Worm (Caenorhabditis elegans) whole organism, young adult: Measurements from ENCODE around the gene drd-5.
"Not testable (repeated sequence)": the region's sequence is repeated elsewhere in the genome, so short reads cannot be mapped to it uniquely, and the experiment has no call there.

Experiments used
- B0035.1 ChIP-seq: sonication (generic microtip); optimal IDR thresholded peaks from 2 replicates; lab custom pipeline; 2016; ENCODE audit warnings: missing genetic modification characterization, mild to moderate bottlenecking, missing compliant biosample characterization, missing genotype, missing genetic modification reagents
- B0336.3 ChIP-seq: fragments of 200-800 bp; sonication (Bioruptor generic); IDR thresholded peaks from 2 replicates; pipeline ENCODE4 v1.3.6; 2022; ENCODE audit warnings: missing genetic modification characterization, missing compliant biosample characterization
- C06A6.2 ChIP-seq: fragments of 200-800 bp; sonication (Bioruptor generic); conservative IDR thresholded peaks from 2 replicates; pipeline ENCODE4 v1.3.6; 2022; ENCODE audit warnings: missing genetic modification characterization, missing compliant biosample characterization
- F49E8.2 ChIP-seq: sonication (generic microtip); optimal IDR thresholded peaks from 3 replicates; lab custom pipeline; 2017; ENCODE audit warnings: missing genetic modification characterization, mild to moderate bottlenecking, missing compliant biosample characterization, antibody characterized with exemption, moderate library complexity; ENCODE audit not compliant: insufficient read depth
- F52B5.7 ChIP-seq: sonication (generic microtip); optimal IDR thresholded peaks from 2 replicates; lab custom pipeline; 2016; ENCODE audit warnings: mild to moderate bottlenecking, missing genetic modification characterization, missing compliant biosample characterization
- K12H6.12 ChIP-seq: fragments of 200-800 bp; sonication (Bioruptor generic); optimal IDR thresholded peaks from 2 replicates; lab custom pipeline; 2018; ENCODE audit warnings: mild to moderate bottlenecking, missing genetic modification characterization, missing compliant biosample characterization
- T07F8.4 ChIP-seq: sonication (generic microtip); optimal IDR thresholded peaks from 2 replicates; lab custom pipeline; 2016; ENCODE audit warnings: mild to moderate bottlenecking, missing genetic modification characterization, moderate library complexity, missing compliant biosample characterization
- Y53F4B.3 ChIP-seq: fragments of 200-800 bp; sonication (Bioruptor generic); IDR thresholded peaks from 2 replicates; pipeline ENCODE4 v1.3.6; 2022; ENCODE audit warnings: missing genetic modification reagents, missing genetic modification characterization, missing compliant biosample characterization
- Y56A3A.18 ChIP-seq: fragments of 200-800 bp; sonication (Bioruptor generic); IDR thresholded peaks from 2 replicates; pipeline ENCODE4 v1.3.6; 2022; ENCODE audit warnings: missing genetic modification reagents, missing genetic modification characterization, missing compliant biosample characterization
- Y67H2A.10 ChIP-seq: fragments of 200-800 bp; sonication (Bioruptor generic); conservative IDR thresholded peaks from 2 replicates; pipeline ENCODE4 v1.3.6; 2022; ENCODE audit warnings: missing genetic modification reagents, missing genetic modification characterization, missing compliant biosample characterization
- ZK185.1 ChIP-seq: sonication (generic microtip); optimal IDR thresholded peaks from 2 replicates; lab custom pipeline; 2016; ENCODE audit warnings: mild to moderate bottlenecking, missing genetic modification characterization, missing compliant biosample characterization; ENCODE audit not compliant: poor library complexity, severe bottlenecking
- cebp-2 ChIP-seq: fragments of 200-800 bp; sonication (Bioruptor generic); IDR thresholded peaks from 2 replicates; pipeline ENCODE4 v1.3.6; 2022; ENCODE audit warnings: missing genetic modification characterization, missing compliant biosample characterization
- ceh-100 ChIP-seq: fragments of 200-800 bp; sonication (Bioruptor generic); IDR thresholded peaks from 2 replicates; pipeline ENCODE4 v1.3.6; 2022; ENCODE audit warnings: missing genetic modification reagents, missing genetic modification characterization, missing compliant biosample characterization
- efl-1 ChIP-seq: fragments of 150-350 bp; optimal IDR thresholded peaks from 2 replicates; lab custom pipeline; 2014; ENCODE audit warnings: missing biosample characterization, missing genetic modification reagents, missing genetic modification characterization
- egl-44 ChIP-seq: fragments of 200-800 bp; sonication (Bioruptor generic); IDR thresholded peaks from 2 replicates; pipeline ENCODE4 v1.3.6; 2022; ENCODE audit warnings: missing genetic modification reagents, missing genetic modification characterization, missing compliant biosample characterization
- egrh-3 ChIP-seq: fragments of 200-800 bp; sonication (Bioruptor generic); IDR thresholded peaks from 2 replicates; pipeline ENCODE4 v1.3.6; 2022; ENCODE audit warnings: missing genetic modification reagents, missing genetic modification characterization, missing compliant biosample characterization
- ekl-4 ChIP-seq: fragments of 200-800 bp; sonication (Bioruptor generic); IDR thresholded peaks from 2 replicates; pipeline ENCODE4 v1.3.6; 2022; ENCODE audit warnings: missing genetic modification reagents, missing genetic modification characterization, missing compliant biosample characterization
- hlh-12 ChIP-seq: sonication (generic microtip); optimal IDR thresholded peaks from 2 replicates; lab custom pipeline; 2016; ENCODE audit warnings: missing genetic modification characterization, missing compliant biosample characterization
- hsf-1 ChIP-seq: fragments of 200-800 bp; sonication (Bioruptor generic); IDR thresholded peaks from 2 replicates; pipeline ENCODE4 v1.3.6; 2022; ENCODE audit warnings: missing genetic modification reagents, missing genetic modification characterization, missing compliant biosample characterization
- lir-1 ChIP-seq: fragments of 200-800 bp; sonication (Bioruptor generic); conservative IDR thresholded peaks from 2 replicates; pipeline ENCODE4 v1.3.6; 2022; ENCODE audit warnings: missing genetic modification reagents, missing genetic modification characterization, missing compliant biosample characterization
- lsl-1 ChIP-seq: fragments of 200-800 bp; sonication (Bioruptor generic); optimal IDR thresholded peaks from 2 replicates; lab custom pipeline; 2018; ENCODE audit warnings: mild to moderate bottlenecking, missing genetic modification characterization, moderate library complexity, missing compliant biosample characterization
- madf-3 ChIP-seq: fragments of 200-800 bp; sonication (Bioruptor generic); IDR thresholded peaks from 2 replicates; pipeline ENCODE4 v1.3.6; 2022; ENCODE audit warnings: missing genetic modification reagents, missing genetic modification characterization, missing compliant biosample characterization
- madf-6 ChIP-seq: fragments of 200-800 bp; sonication (Bioruptor generic); IDR thresholded peaks from 2 replicates; pipeline ENCODE4 v1.3.6; 2022; ENCODE audit warnings: missing genetic modification reagents, missing genetic modification characterization, missing compliant biosample characterization
- nhr-27 ChIP-seq: fragments of 200-800 bp; sonication (Bioruptor generic); optimal IDR thresholded peaks from 2 replicates; lab custom pipeline; 2018; ENCODE audit warnings: mild to moderate bottlenecking, missing genetic modification characterization, moderate library complexity, missing compliant biosample characterization
- pbrm-1 ChIP-seq: fragments of 200-800 bp; sonication (Bioruptor generic); IDR thresholded peaks from 2 replicates; pipeline ENCODE4 v1.3.6; 2022; ENCODE audit warnings: missing genetic modification reagents, missing genetic modification characterization, missing compliant biosample characterization
- sdz-38 ChIP-seq: sonication (generic microtip); optimal IDR thresholded peaks from 2 replicates; lab custom pipeline; 2016; ENCODE audit warnings: missing genotype, missing genetic modification characterization, missing compliant biosample characterization
- snpc-1.3 ChIP-seq: sonication (generic microtip); optimal IDR thresholded peaks from 2 replicates; lab custom pipeline; 2017; ENCODE audit warnings: missing genetic modification characterization, mild to moderate bottlenecking, missing compliant biosample characterization, antibody characterized with exemption, moderate library complexity, missing genotype, missing genetic modification reagents; ENCODE audit not compliant: insufficient read depth
- unc-130 ChIP-seq: sonication (generic microtip); optimal IDR thresholded peaks from 2 replicates; lab custom pipeline; 2016; ENCODE audit warnings: missing genetic modification reagents, missing genetic modification characterization, missing compliant biosample characterization
- xnd-1 ChIP-seq: sonication (generic microtip); optimal IDR thresholded peaks from 2 replicates; lab custom pipeline; 2016; ENCODE audit warnings: missing genotype, missing genetic modification reagents, missing genetic modification characterization, missing compliant biosample characterization
- zim-3 ChIP-seq: sonication (generic microtip); optimal IDR thresholded peaks from 2 replicates; lab custom pipeline; 2017; ENCODE audit warnings: mild to moderate bottlenecking, missing genetic modification characterization, moderate library complexity, missing compliant biosample characterization
- ztf-18 ChIP-seq: sonication (generic microtip); optimal IDR thresholded peaks from 2 replicates; lab custom pipeline; 2016; ENCODE audit warnings: missing genotype, mild to moderate bottlenecking, missing genetic modification characterization, missing compliant biosample characterization
- ztf-25 ChIP-seq: fragments of 200-800 bp; sonication (Bioruptor generic); IDR thresholded peaks from 2 replicates; pipeline ENCODE4 v1.3.6; 2022; ENCODE audit warnings: missing genetic modification reagents, missing genetic modification characterization, missing compliant biosample characterization

drd-5 gene

DNA sequence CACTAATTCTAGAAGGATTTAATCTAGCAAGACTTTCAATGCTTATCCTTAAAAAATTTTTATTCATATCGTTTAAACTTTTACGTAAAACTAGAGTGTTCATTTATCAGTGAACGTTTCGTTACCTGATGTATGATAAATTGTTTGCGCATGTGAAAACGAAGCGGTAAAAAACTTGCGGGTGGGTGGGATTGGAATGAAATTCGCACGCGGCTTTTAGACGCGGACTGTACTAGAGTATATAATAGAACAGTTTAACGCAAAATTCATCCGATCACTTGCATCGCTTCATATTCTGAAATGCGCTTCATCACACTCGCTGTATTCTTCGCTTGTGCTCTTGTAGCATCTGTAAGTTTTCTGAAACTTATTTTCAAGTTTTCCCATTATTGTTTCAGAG, 24.3 kb downstream of the drd-5 start, which contains the start of gene abu-9:
Gene abu-9 (plus strand): TSS at position 301 of the 400 bp plus-strand sequence.
- not testable (repeated sequence) for TF ChIP-seq K12H6.12 (tag; lab: Kevin White, UChicago); xnd-1 (tag; lab: Kevin White, UChicago); Y67H2A.10

DNA sequence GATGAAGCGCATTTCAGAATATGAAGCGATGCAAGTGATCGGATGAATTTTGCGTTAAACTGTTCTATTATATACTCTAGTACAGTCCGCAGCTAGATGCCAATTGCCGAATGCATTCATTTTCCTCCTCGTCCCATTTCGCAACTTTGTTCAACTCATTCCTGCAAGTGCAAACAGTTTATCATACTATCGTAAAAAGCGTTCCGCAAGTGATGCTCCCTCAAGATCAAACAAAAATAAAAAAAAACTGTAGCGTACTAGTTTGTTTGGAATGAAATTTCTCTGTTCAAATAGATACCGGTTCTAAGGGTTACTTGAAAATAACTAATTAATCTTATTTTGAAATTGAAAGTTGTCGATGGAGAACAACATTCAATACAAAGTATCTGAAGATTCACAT, 25.3 kb downstream of the drd-5 start, which contains the start of gene pqn-57:
Gene pqn-57 (minus strand): TSS at position 101 of the 400 bp plus-strand sequence.
- no peak for TF ChIP-seq ceh-100 (GFP tag; lab: Robert Waterston, UW)
- no peak for TF ChIP-seq madf-6
- no peak for TF ChIP-seq F49E8.2 (tag; lab: Kevin White, UChicago)
- no peak for TF ChIP-seq T07F8.4 (tag; lab: Kevin White, UChicago)
- no peak for TF ChIP-seq hlh-12 (tag; lab: Kevin White, UChicago)
- TF ChIP-seq F52B5.7 (tag; lab: Kevin White, UChicago): no peak
- no peak for TF ChIP-seq efl-1
- no peak for TF ChIP-seq C06A6.2 (GFP tag; lab: Robert Waterston, UW)
- TF ChIP-seq ztf-25: no peak
- no peak for TF ChIP-seq ekl-4
- TF ChIP-seq madf-3 (GFP tag; lab: Robert Waterston, UW): no peak

- TF ChIP-seq sdz-38 (tag; lab: Kevin White, UChicago): no peak
- no peak for TF ChIP-seq B0336.3 (GFP tag; lab: Robert Waterston, UW)
- TF ChIP-seq lir-1: no peak
- TF ChIP-seq cebp-2 (GFP tag; lab: Robert Waterston, UW): no peak
- no peak for TF ChIP-seq snpc-1.3
- no peak for TF ChIP-seq egrh-3 (GFP tag; lab: Robert Waterston, UW)
- TF ChIP-seq, all 124 proteins: peak for 0
Observed at ce11 chrX:8318950-8319349, 27.2 kb downstream of the drd-5 start, which contains the start of gene srh-11. TSS of gene srh-11 (minus strand) at chrX:8319050.

DNA sequence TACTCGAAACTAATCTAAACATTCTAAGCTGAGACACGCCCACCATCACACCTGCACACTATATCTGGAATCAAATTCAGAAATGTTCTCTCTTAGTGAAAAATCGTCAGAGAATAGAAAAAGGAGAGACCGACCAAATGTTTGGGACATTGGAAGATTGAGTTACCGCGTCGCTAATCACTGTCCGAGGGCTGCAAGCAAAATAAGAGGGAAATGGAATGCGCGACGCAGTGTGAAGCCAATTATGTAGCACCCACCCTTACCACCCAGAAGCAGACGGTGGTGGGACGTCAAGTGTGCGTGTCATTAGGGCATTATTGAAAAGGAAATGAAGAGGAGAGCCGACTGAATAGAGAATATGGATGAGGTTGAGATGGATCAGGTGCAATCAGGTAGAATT, 34.6 kb downstream of the drd-5 start:
- TF ChIP-seq zim-3 (tag; lab: Kevin White, UChicago) (no peak), lsl-1 (GFP tag; lab: Kevin White, UChicago) (no peak), nhr-27 (tag; lab: Kevin White, UChicago) (no peak), unc-130 (GFP tag; lab: Kevin White, UChicago) (no peak), B0035.1 (tag; lab: Kevin White, UChicago) (no peak), lir-1 (no peak), Y56A3A.18 (GFP tag; lab: Robert Waterston, UW) (no peak), egl-44 (GFP tag; lab: Robert Waterston, UW) (no peak), pbrm-1 (no peak), egrh-3 (GFP tag; lab: Robert Waterston, UW) (no peak), Y53F4B.3 (GFP tag; lab: Robert Waterston, UW) (no peak)

DNA sequence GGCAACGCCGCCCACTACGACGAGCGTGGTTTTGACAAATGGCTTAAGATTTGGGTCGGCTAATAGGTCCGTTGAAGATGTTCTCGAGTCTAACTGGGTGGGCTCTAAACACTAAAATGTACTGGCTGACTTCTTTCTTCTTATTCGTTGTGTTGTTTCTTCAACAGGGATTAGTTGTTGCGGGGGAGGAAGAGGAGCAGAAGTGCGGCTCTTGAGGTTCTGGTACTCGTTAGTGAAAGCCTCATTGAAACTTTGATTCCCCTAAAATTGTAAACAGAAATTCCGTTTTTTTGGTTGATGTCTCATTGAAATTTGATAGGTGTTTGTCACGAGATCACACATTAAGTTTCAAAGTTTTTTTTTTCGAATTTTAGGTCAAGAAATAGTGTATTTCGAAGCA, 35.4 kb downstream of the drd-5 start:
- no peak for TF ChIP-seq hsf-1 (GFP tag; lab: Robert Waterston, UW)
- TF ChIP-seq ztf-18 (tag; lab: Kevin White, UChicago): no peak
- no peak for TF ChIP-seq F52B5.7 (tag; lab: Kevin White, UChicago)
- no peak for TF ChIP-seq egl-44 (GFP tag; lab: Robert Waterston, UW)
- no peak for TF ChIP-seq lsl-1 (GFP tag; lab: Kevin White, UChicago)
- TF ChIP-seq ZK185.1 (tag; lab: Kevin White, UChicago): no peak
